Fruit fly (Drosophila melanogaster) whole organism, adult: ENCODE data around the gene mRpS34.

Experiments used
- CG11617 ChIP-seq: fragments of 200-800 bp; sonication (Bioruptor generic); optimal IDR thresholded peaks from 2 replicates; lab custom pipeline; 2017; ENCODE audit warnings: mild to moderate bottlenecking, missing biosample characterization, missing genetic modification reagents, missing genetic modification characterization
- CG14711 ChIP-seq: fragments of 200-800 bp; sonication (Bioruptor generic); optimal IDR thresholded peaks from 2 replicates; lab custom pipeline; 2018; ENCODE audit warnings: missing biosample characterization, mild to moderate bottlenecking, missing genetic modification characterization, moderate library complexity
- bab1 ChIP-seq: fragments of 200-800 bp; sonication (Bioruptor generic); optimal IDR thresholded peaks from 3 replicates; lab custom pipeline; 2019; ENCODE audit warnings: missing biosample characterization, mild to moderate bottlenecking, missing genetic modification characterization, moderate library complexity

dm6 chr3L:16337739-16338138 is 10.1 kb upstream of the mRpS34 start:
- no peak for TF ChIP-seq CG11617 (GFP tag; lab: Kevin White, UChicago)
- no peak for TF ChIP-seq CG14711 (tag; lab: Kevin White, UChicago)
- no peak for TF ChIP-seq bab1 (GFP tag; lab: Kevin White, UChicago)
